Fruit fly (Drosophila melanogaster) whole organism, wandering third instar larva: ENCODE data around the gene CG14835.

ENCODE experiments used
- CG32264 ChIP-seq: fragments of 200-800 bp; sonication (Bioruptor generic); optimal IDR thresholded peaks from 2 replicates; lab custom pipeline; 2016; ENCODE audit warnings: missing biosample characterization, missing genetic modification characterization
- CG9705 ChIP-seq: fragments of 200-800 bp; sonication (Bioruptor generic); optimal IDR thresholded peaks from 2 replicates; lab custom pipeline; 2018; ENCODE audit warnings: missing biosample characterization, mild to moderate bottlenecking, missing genetic modification characterization
- CrebA ChIP-seq: fragments of 200-800 bp; sonication (Bioruptor generic); optimal IDR thresholded peaks from 2 replicates; lab custom pipeline; 2016; ENCODE audit warnings: missing biosample characterization, mild to moderate bottlenecking, missing genetic modification characterization, borderline replicate concordance
- Dfd ChIP-seq: fragments of >200 bp; optimal IDR thresholded peaks from 2 replicates; lab custom pipeline; 2017; ENCODE audit warnings: missing biosample characterization, missing genetic modification characterization
- Dif ChIP-seq: fragments of 200-275, 200-300 bp; sonication (Bioruptor generic); optimal IDR thresholded peaks from 2 replicates; lab custom pipeline; 2018; ENCODE audit warnings: missing biosample characterization, missing genetic modification characterization; ENCODE audit not compliant: partially characterized antibody
- GATAd ChIP-seq: sonication (Bioruptor generic); optimal IDR thresholded peaks from 2 replicates; lab custom pipeline; 2016; ENCODE audit warnings: missing biosample characterization, missing genetic modification characterization
- HLH106 ChIP-seq: fragments of 200-800 bp; optimal IDR thresholded peaks from 3 replicates; lab custom pipeline; 2019; ENCODE audit warnings: missing biosample characterization, mild to moderate bottlenecking, missing genetic modification characterization, moderate library complexity
- Hnf4 ChIP-seq: fragments of 200-800 bp; sonication (Bioruptor generic); optimal IDR thresholded peaks from 2 replicates; lab custom pipeline; 2016; ENCODE audit warnings: missing biosample characterization, mild to moderate bottlenecking, missing genetic modification characterization
- Hr78 ChIP-seq: fragments of >200 bp; optimal IDR thresholded peaks from 2 replicates; lab custom pipeline; 2017; ENCODE audit warnings: missing biosample characterization, missing genetic modification characterization
- Hr83 ChIP-seq: fragments of 200-300 bp; sonication (Bioruptor generic); optimal IDR thresholded peaks from 2 replicates; lab custom pipeline; 2016; ENCODE audit warnings: missing biosample characterization, mild to moderate bottlenecking, missing genetic modification characterization, moderate library complexity; ENCODE audit not compliant: poor library complexity, severe bottlenecking
- Jra ChIP-seq: sonication (Bioruptor generic); optimal IDR thresholded peaks from 2 replicates; lab custom pipeline; 2016; ENCODE audit warnings: missing biosample characterization, missing genetic modification characterization
- Mio ChIP-seq: sonication (Bioruptor generic); optimal IDR thresholded peaks from 2 replicates; lab custom pipeline; 2016; ENCODE audit warnings: missing biosample characterization, missing genetic modification characterization
- Myc ChIP-seq: fragments of >200 bp; optimal IDR thresholded peaks from 2 replicates; lab custom pipeline; 2017
- N ChIP-seq: fragments of >200 bp; optimal IDR thresholded peaks from 2 replicates; lab custom pipeline; 2018; ENCODE audit warnings: missing biosample characterization, missing external identifiers, missing genetic modification characterization
- OdsH ChIP-seq: fragments of 200-800 bp; sonication (Bioruptor generic); optimal IDR thresholded peaks from 2 replicates; lab custom pipeline; 2016; ENCODE audit warnings: missing biosample characterization, mild to moderate bottlenecking, missing genetic modification characterization
- Vsx2 ChIP-seq: fragments of 200-300, 225-300 bp; sonication (Bioruptor generic); optimal IDR thresholded peaks from 2 replicates; lab custom pipeline; 2018; ENCODE audit warnings: missing biosample characterization, missing genetic modification characterization; ENCODE audit not compliant: partially characterized antibody
- br ChIP-seq: fragments of 200-800 bp; sonication (Bioruptor generic); optimal IDR thresholded peaks from 2 replicates; lab custom pipeline; 2016; ENCODE audit warnings: missing biosample characterization, missing genetic modification characterization
- dl ChIP-seq, 2 experiments: fragments of 175-275, 200-275 bp in 1 of 2; fragments of 200-275 bp in 1 of 2; sonication (Bioruptor generic); optimal IDR thresholded peaks; lab custom pipeline; 2018; ENCODE audit warnings: mild to moderate bottlenecking in 2 of 2, missing biosample characterization in 2 of 2, missing genetic modification characterization in 2 of 2, moderate library complexity in 2 of 2; ENCODE audit not compliant: partially characterized antibody in 2 of 2, insufficient read depth in 1 of 2
- dmrt93B ChIP-seq: fragments of 200-800 bp; sonication (Bioruptor generic); optimal IDR thresholded peaks from 2 replicates; lab custom pipeline; 2018; ENCODE audit warnings: missing biosample characterization, mild to moderate bottlenecking, missing genetic modification characterization
- dsf ChIP-seq: sonication (Bioruptor generic); optimal IDR thresholded peaks from 2 replicates; lab custom pipeline; 2016; ENCODE audit warnings: missing biosample characterization, missing genetic modification characterization, borderline replicate concordance
- ey ChIP-seq: fragments of 200-800 bp; sonication (Bioruptor generic); optimal IDR thresholded peaks from 2 replicates; lab custom pipeline; 2016; ENCODE audit warnings: missing biosample characterization, missing genetic modification characterization
- foxo ChIP-seq, 2 experiments: fragments of 200-800 bp; sonication (Bioruptor generic); optimal IDR thresholded peaks; 2 replicates in 1 of 2; 3 replicates in 1 of 2; lab custom pipeline; 2016 to 2017; ENCODE audit warnings: missing biosample characterization in 2 of 2, missing genetic modification characterization in 2 of 2
- fru ChIP-seq: fragments of 200-800 bp; sonication (Bioruptor generic); optimal IDR thresholded peaks from 3 replicates; lab custom pipeline; 2016; ENCODE audit warnings: missing biosample characterization, mild to moderate bottlenecking, missing genetic modification characterization
- h ChIP-seq: fragments of 200-800 bp; sonication (Bioruptor generic); optimal IDR thresholded peaks from 3 replicates; lab custom pipeline; 2016; ENCODE audit warnings: missing biosample characterization, mild to moderate bottlenecking, missing genetic modification characterization
- jim ChIP-seq: fragments of 175-275, 200-325 bp; sonication (Bioruptor generic); optimal IDR thresholded peaks from 2 replicates; lab custom pipeline; 2016; ENCODE audit warnings: missing biosample characterization, mild to moderate bottlenecking, missing genetic modification characterization
- lola ChIP-seq: fragments of >200 bp; optimal IDR thresholded peaks from 2 replicates; lab custom pipeline; 2017; ENCODE audit warnings: missing biosample characterization, missing genetic modification characterization
- pan ChIP-seq: fragments of >200 bp; optimal IDR thresholded peaks from 2 replicates; lab custom pipeline; 2017
- psq ChIP-seq: fragments of 200-800 bp; sonication (Bioruptor generic); optimal IDR thresholded peaks from 3 replicates; lab custom pipeline; 2017; ENCODE audit warnings: missing biosample characterization, mild to moderate bottlenecking, missing genetic modification characterization, moderate library complexity
- sage ChIP-seq: fragments of 200-800 bp; sonication (Bioruptor generic); optimal IDR thresholded peaks from 2 replicates; lab custom pipeline; 2016; ENCODE audit warnings: missing biosample characterization, mild to moderate bottlenecking, missing genetic modification characterization
- sv ChIP-seq: fragments of 200-800 bp; sonication (Bioruptor generic); optimal IDR thresholded peaks from 3 replicates; lab custom pipeline; 2016; ENCODE audit warnings: missing biosample characterization, missing genetic modification characterization
- tai ChIP-seq: sonication (Bioruptor generic); optimal IDR thresholded peaks from 2 replicates; lab custom pipeline; 2016; ENCODE audit warnings: missing biosample characterization, missing genetic modification characterization
- woc ChIP-seq: sonication (Bioruptor generic); optimal IDR thresholded peaks from 2 replicates; lab custom pipeline; 2016; ENCODE audit warnings: missing biosample characterization, mild to moderate bottlenecking, missing genetic modification characterization

CG14835 gene

dm6 chr3L:7432265-7432664, 5.0 kb downstream of the CG14835 start:
- TF ChIP-seq h = peak; percentile 4
- no peak for TF ChIP-seq Hr78
- TF ChIP-seq, all 38 proteins: peak for 1

- no peak for TF ChIP-seq Dfd (GFP tag; lab: Kevin White, UChicago)
- TF ChIP-seq tai (GFP tag; lab: Kevin White, UChicago) = no peak
- TF ChIP-seq ey (GFP tag; lab: Kevin White, UChicago) = no peak
- no peak for TF ChIP-seq Dif (GFP tag; lab: Kevin White, UChicago)
- no peak for TF ChIP-seq sv (GFP tag; lab: Kevin White, UChicago)
- TF ChIP-seq Jra (GFP tag; lab: Kevin White, UChicago) = no peak
- no peak for TF ChIP-seq Hr83 (GFP tag; lab: Kevin White, UChicago)
- TF ChIP-seq br (GFP tag; lab: Kevin White, UChicago) = no peak
Observed at dm6 chr3L:7423517-7423916, 13.7 kb downstream of the CG14835 start, which contains the start of gene CG42458. TSS of gene CG42458 (plus strand) at chr3L:7423827.

- TF ChIP-seq Vsx2 = no peak
- no peak for TF ChIP-seq N (GFP tag; lab: Kevin White, UChicago)
- TF ChIP-seq dl (GFP tag; optimal IDR thresholded peaks at IDR 0.05; lab: Kevin White, UChicago; ENCODE audit: insufficient read depth in 1 of 2, partially characterized antibody in 2 of 2) = no peak
- no peak for TF ChIP-seq lola
- no peak for TF ChIP-seq Myc (lab: Kevin White, UChicago)
- TF ChIP-seq psq = no peak
- no peak for TF ChIP-seq Hnf4 (GFP tag; lab: Kevin White, UChicago)
- no peak for TF ChIP-seq fru (GFP tag; lab: Kevin White, UChicago)
- no peak for TF ChIP-seq CG32264 (GFP tag; lab: Kevin White, UChicago)
- no peak for TF ChIP-seq h
- TF ChIP-seq Jra (GFP tag; lab: Kevin White, UChicago) = no peak
- no peak for TF ChIP-seq CG9705
- no peak for TF ChIP-seq Dfd (GFP tag; lab: Kevin White, UChicago)
- no peak for TF ChIP-seq woc
- TF ChIP-seq foxo (GFP tag; optimal IDR thresholded peaks at IDR 0.05; lab: Kevin White, UChicago) = no peak
- no peak for TF ChIP-seq HLH106
- TF ChIP-seq sv (GFP tag; lab: Kevin White, UChicago) = no peak
Observed at dm6 chr3L:7422578-7422977, 14.7 kb downstream of the CG14835 start.

- TF ChIP-seq Dfd (GFP tag; lab: Kevin White, UChicago) (no peak), GATAd (no peak), ey (GFP tag; lab: Kevin White, UChicago) (no peak), CrebA (GFP tag; lab: Kevin White, UChicago) (no peak), OdsH (GFP tag; lab: Kevin White, UChicago) (no peak), h (no peak), Mio (GFP tag; lab: Kevin White, UChicago) (no peak), Myc (lab: Kevin White, UChicago) (no peak)
- TF ChIP-seq, all 38 proteins: peak for 0
Observed at dm6 chr3L:7404081-7404480, 33.2 kb downstream of the CG14835 start, which contains the start of gene CG8560. TSS of gene CG8560 (minus strand) at chr3L:7404181.

dm6 chr3L:7401972-7402371, 35.3 kb downstream of the CG14835 start:
- no peak for TF ChIP-seq fru (GFP tag; lab: Kevin White, UChicago)
- no peak for TF ChIP-seq dsf (GFP tag; lab: Kevin White, UChicago)
- no peak for TF ChIP-seq dl (GFP tag; optimal IDR thresholded peaks at IDR 0.05; lab: Kevin White, UChicago; ENCODE audit: insufficient read depth in 1 of 2, partially characterized antibody in 2 of 2)
- no peak for TF ChIP-seq Vsx2
- no peak for TF ChIP-seq sage
- TF ChIP-seq CG32264 (GFP tag; lab: Kevin White, UChicago) = no peak
- TF ChIP-seq ey (GFP tag; lab: Kevin White, UChicago) = no peak
- TF ChIP-seq Jra (GFP tag; lab: Kevin White, UChicago) = no peak
- no peak for TF ChIP-seq Hr78
- no peak for TF ChIP-seq dmrt93B
- TF ChIP-seq pan (lab: Kevin White, UChicago) = no peak
- no peak for TF ChIP-seq jim (GFP tag; lab: Kevin White, UChicago)
- TF ChIP-seq Myc (lab: Kevin White, UChicago) = no peak
- no peak for TF ChIP-seq Dfd (GFP tag; lab: Kevin White, UChicago)
- no peak for TF ChIP-seq Mio (GFP tag; lab: Kevin White, UChicago)
- TF ChIP-seq woc = no peak
